Fruit fly (Drosophila melanogaster) whole organism, embryonic: ENCODE results near the gene CG31157.

Experiments
- Atf3 ChIP-seq: fragments of 200-800 bp; sonication (Bioruptor generic); optimal IDR thresholded peaks from 3 replicates; lab custom pipeline; 2016; ENCODE audit warnings: missing biosample characterization, missing genetic modification characterization
- CG10209 ChIP-seq: fragments of 200-800 bp; sonication (Bioruptor generic); optimal IDR thresholded peaks from 3 replicates; lab custom pipeline; 2017; ENCODE audit warnings: missing biosample characterization, mild to moderate bottlenecking, missing genetic modification characterization, missing genetic modification reagents
- CG10565 ChIP-seq: fragments of 200-800 bp; sonication (Bioruptor generic); optimal IDR thresholded peaks from 3 replicates; lab custom pipeline; 2016; ENCODE audit warnings: missing biosample characterization, mild to moderate bottlenecking, missing genetic modification characterization
- CG12071 ChIP-seq: fragments of 200-800 bp; sonication (Bioruptor generic); optimal IDR thresholded peaks from 3 replicates; lab custom pipeline; 2018; ENCODE audit warnings: missing biosample characterization, mild to moderate bottlenecking, missing genetic modification characterization
- CG6689 ChIP-seq: fragments of 200-800 bp; sonication (Bioruptor generic); IDR thresholded peaks from 2 replicates; pipeline ENCODE4 v1.3.6; 2022; ENCODE audit warnings: missing biosample characterization, missing genetic modification characterization
- Hr39 ChIP-seq: fragments of >200 bp; optimal IDR thresholded peaks from 2 replicates; lab custom pipeline; 2017
- Sox102F ChIP-seq: fragments of 200-800 bp; sonication (Bioruptor generic); optimal IDR thresholded peaks from 2 replicates; lab custom pipeline; 2018; ENCODE audit warnings: missing biosample characterization, mild to moderate bottlenecking, missing genetic modification characterization, moderate library complexity
- lola ChIP-seq, 3 experiments: fragments of >200 bp in 2 of 3; fragments of 200-800 bp in 1 of 3; sonication (Bioruptor generic) in 1 of 3; optimal IDR thresholded peaks; 2 replicates each; lab custom pipeline; 2017 to 2019; ENCODE audit warnings: missing biosample characterization in 3 of 3, missing genetic modification characterization in 3 of 3, mild to moderate bottlenecking in 1 of 3, moderate library complexity in 1 of 3
- mirr ChIP-seq: fragments of 200-800 bp; sonication (Bioruptor generic); optimal IDR thresholded peaks from 3 replicates; lab custom pipeline; 2018; ENCODE audit warnings: missing biosample characterization, mild to moderate bottlenecking, missing genetic modification characterization
- rib ChIP-seq: fragments of 200-800 bp; sonication (Bioruptor generic); IDR thresholded peaks from 2 replicates; pipeline ENCODE4 v1.3.6; 2022; ENCODE audit warnings: missing biosample characterization, missing genetic modification characterization
- sim ChIP-seq: fragments of 200-800 bp; sonication (Bioruptor generic); IDR thresholded peaks from 2 replicates; pipeline ENCODE4 v1.3.6; 2022; ENCODE audit warnings: missing biosample characterization, missing genetic modification characterization
- sug ChIP-seq: fragments of 200-800 bp; optimal IDR thresholded peaks from 2 replicates; lab custom pipeline; 2019; ENCODE audit warnings: missing biosample characterization, mild to moderate bottlenecking, missing genetic modification characterization, moderate library complexity
- zen ChIP-seq: fragments of 200-800 bp; sonication (Bioruptor generic); optimal IDR thresholded peaks from 3 replicates; lab custom pipeline; 2018; ENCODE audit warnings: missing biosample characterization, mild to moderate bottlenecking, missing genetic modification characterization, moderate library complexity

DNA sequence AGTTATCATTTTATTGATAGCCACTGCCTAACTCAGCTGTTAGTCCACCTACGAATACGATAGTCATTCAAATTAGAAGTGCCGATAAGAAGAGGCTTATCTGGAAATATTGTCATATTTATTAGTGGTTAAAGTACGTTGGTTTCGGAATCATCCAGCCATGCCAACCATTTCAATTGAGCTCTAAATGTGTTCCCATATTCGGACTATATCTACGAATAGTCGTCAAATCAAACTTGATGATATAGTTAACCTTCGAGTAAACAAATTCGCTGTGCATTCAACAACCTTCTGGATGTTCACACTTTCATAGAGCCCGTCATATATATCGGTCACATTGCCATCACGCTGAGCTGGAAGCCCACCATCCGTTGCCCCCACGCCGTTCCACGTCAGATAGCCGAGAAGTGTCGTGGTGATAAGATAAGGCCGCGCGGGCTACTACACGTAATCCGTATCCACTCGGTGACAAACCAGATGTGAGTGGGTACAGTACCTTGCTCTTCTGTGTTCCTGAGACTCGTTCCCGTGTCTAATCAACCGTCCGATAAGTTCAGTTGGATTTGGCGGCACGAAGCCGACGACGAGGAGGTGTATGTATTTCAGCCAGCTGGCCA is 29.1 kb upstream of the CG31157 start:
- TF ChIP-seq Hr39: no peak
- no peak for TF ChIP-seq CG10565 (GFP tag; lab: Kevin White, UChicago)
- 0 out of 2 replicates have a peak, but pooled peaks have one; percentile 10 for TF ChIP-seq rib (GFP tag; lab: Robert Waterston, UW)
- TF ChIP-seq sug (tag; lab: Kevin White, UChicago): peak; percentile 94
- no peak for TF ChIP-seq Sox102F (GFP tag; lab: Kevin White, UChicago)
- no peak for TF ChIP-seq lola (GFP tag; optimal IDR thresholded peaks at IDR 0.05; lab: Kevin White, UChicago)
- TF ChIP-seq CG12071 (GFP tag; lab: Kevin White, UChicago): no peak
- TF ChIP-seq Atf3 (GFP tag; lab: Kevin White, UChicago): no peak
- TF ChIP-seq sim (GFP tag; lab: Robert Waterston, UW): no peak
- no peak for TF ChIP-seq CG10209 (GFP tag; lab: Kevin White, UChicago)
- TF ChIP-seq CG6689 (GFP tag; lab: Robert Waterston, UW): no peak
- peak; percentile 86 for TF ChIP-seq mirr (GFP tag; lab: Kevin White, UChicago)
- TF ChIP-seq zen (tag; lab: Kevin White, UChicago): no peak
